Worm (Caenorhabditis elegans) whole organism, L2 larva: ENCODE measurements around the gene ZK177.11.
"Not testable (repeated sequence)": the region's sequence is repeated elsewhere in the genome, so short reads cannot be mapped to it uniquely, and the experiment has no call there.

Source experiments
- ama-1 ChIP-seq: fragments of 150-350 bp; optimal IDR thresholded peaks from 2 replicates; lab custom pipeline; 2018; ENCODE audit warnings: inconsistent platforms
- blmp-1 ChIP-seq: sonication (generic microtip); optimal IDR thresholded peaks from 2 replicates; lab custom pipeline; 2017; ENCODE audit warnings: missing genetic modification characterization, mild to moderate bottlenecking, missing compliant biosample characterization, antibody characterized with exemption, moderate library complexity; ENCODE audit not compliant: insufficient read depth
- elt-1 ChIP-seq: fragments of 150-350 bp; optimal IDR thresholded peaks from 2 replicates; lab custom pipeline; 2014; ENCODE audit warnings: missing biosample characterization, missing genetic modification characterization
- fos-1 ChIP-seq: fragments of 150-350 bp; optimal IDR thresholded peaks from 2 replicates; lab custom pipeline; 2014; ENCODE audit warnings: missing biosample characterization, missing genetic modification characterization
- lin-39 ChIP-seq: fragments of 150-350 bp; optimal IDR thresholded peaks from 2 replicates; lab custom pipeline; 2014; ENCODE audit warnings: missing biosample characterization, missing genetic modification reagents, missing genetic modification characterization
- lsy-2 ChIP-seq, 2 experiments: fragments of 150-350 bp in 1 of 2; sonication (generic microtip) in 1 of 2; optimal IDR thresholded peaks; 2 replicates each; lab custom pipeline; 2014 to 2017; ENCODE audit warnings: missing biosample characterization in 2 of 2, missing genetic modification characterization in 2 of 2
- mab-5 ChIP-seq: fragments of 150-350 bp; optimal IDR thresholded peaks from 2 replicates; lab custom pipeline; 2014; ENCODE audit warnings: missing biosample characterization, missing genetic modification characterization
- mdl-1 ChIP-seq, 2 experiments: fragments of 150-350 bp in 1 of 2; sonication (generic microtip) in 1 of 2; optimal IDR thresholded peaks; 2 replicates each; lab custom pipeline; 2017; ENCODE audit warnings: missing biosample characterization in 2 of 2, missing genetic modification characterization in 2 of 2
- nhr-237 ChIP-seq: fragments of 150-350 bp; optimal IDR thresholded peaks from 2 replicates; lab custom pipeline; 2014; ENCODE audit warnings: missing biosample characterization, missing genetic modification characterization
- nhr-77 ChIP-seq: fragments of 150-350 bp; optimal IDR thresholded peaks from 2 replicates; lab custom pipeline; 2014; ENCODE audit warnings: missing biosample characterization, missing genetic modification characterization
- unc-39 ChIP-seq: fragments of 150-350 bp; optimal IDR thresholded peaks from 2 replicates; lab custom pipeline; 2014; ENCODE audit warnings: missing biosample characterization, missing genetic modification characterization
- unc-62 ChIP-seq: fragments of 150-350 bp; optimal IDR thresholded peaks from 2 replicates; lab custom pipeline; 2014; ENCODE audit warnings: missing biosample characterization, missing genetic modification reagents, missing genetic modification characterization

ce11 chrII:5540113-5540512 lies 17.4 kb downstream of the ZK177.11 start, which contains the start of gene hlh-27:
- not testable (repeated sequence) for TF ChIP-seq blmp-1 (tag; lab: Kevin White, UChicago); unc-39; mab-5; fos-1 (tag; lab: Kevin White, UChicago); lin-39 (tag; lab: Kevin White, UChicago); nhr-77 (tag; lab: Kevin White, UChicago); elt-1 (tag; lab: Kevin White, UChicago); ama-1 (lab: Kevin White, UChicago); mdl-1 (tag; optimal IDR thresholded peaks at IDR 0.05; lab: Kevin White, UChicago); unc-62 (GFP tag; lab: Kevin White, UChicago); lsy-2 (tag; optimal IDR thresholded peaks at IDR 0.05; lab: Kevin White, UChicago); nhr-237
